Worm (Caenorhabditis elegans) whole organism, mixed stage, embryonic: ENCODE results near the gene srh-15.

Experiments used
- M03D4.4 ChIP-seq: sonication (generic microtip); optimal IDR thresholded peaks from 2 replicates; lab custom pipeline; 2017; ENCODE audit warnings: mild to moderate bottlenecking, missing genetic modification characterization, missing compliant biosample characterization
- flh-1 ChIP-seq: fragments of 200-800 bp; sonication (Bioruptor generic); optimal IDR thresholded peaks from 2 replicates; lab custom pipeline; 2018; ENCODE audit warnings: mild to moderate bottlenecking, missing genetic modification characterization, moderate library complexity, missing compliant biosample characterization
- lin-13 ChIP-seq: fragments of 150-350 bp; optimal IDR thresholded peaks from 2 replicates; lab custom pipeline; 2014; ENCODE audit warnings: missing biosample characterization, missing genetic modification characterization
- nhr-12 ChIP-seq: fragments of 150-350 bp; optimal IDR thresholded peaks from 2 replicates; lab custom pipeline; 2014; ENCODE audit warnings: missing biosample characterization, missing genetic modification characterization
- nhr-237 ChIP-seq: fragments of 150-350 bp; optimal IDR thresholded peaks from 2 replicates; lab custom pipeline; 2014; ENCODE audit warnings: missing biosample characterization, missing genetic modification characterization
- unc-39 ChIP-seq: fragments of 150-350 bp; optimal IDR thresholded peaks from 2 replicates; lab custom pipeline; 2014; ENCODE audit warnings: missing biosample characterization, missing genetic modification characterization

DNA sequence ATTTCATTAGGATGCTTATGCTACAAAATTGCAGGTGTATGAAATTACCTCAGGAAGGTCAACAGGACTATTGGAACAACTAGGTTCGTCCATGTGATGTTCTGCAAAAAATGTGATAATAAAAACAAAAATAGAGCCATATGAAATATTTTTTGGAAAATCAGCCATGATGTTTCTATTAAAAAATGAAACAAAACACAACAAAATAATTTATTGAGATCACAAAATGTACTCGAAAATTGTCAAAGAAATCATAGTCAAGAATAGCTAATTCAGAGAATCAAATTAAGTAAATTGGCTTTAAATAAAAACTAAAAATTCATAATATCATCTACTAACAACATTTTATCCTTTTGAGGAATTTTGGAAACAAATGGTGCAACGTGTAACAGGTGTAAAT lies 10.1 kb downstream of the srh-15 start, which contains the start of gene nhr-129:
- TF ChIP-seq flh-1 (GFP tag; lab: Kevin White, UChicago) (no peak), lin-13 (no peak), nhr-237 (tag; lab: Kevin White, UChicago) (no peak), M03D4.4 (tag; lab: Kevin White, UChicago) (no peak), nhr-12 (tag; lab: Kevin White, UChicago) (no peak), unc-39 (tag; lab: Kevin White, UChicago) (no peak)
